Worm (Caenorhabditis elegans) whole organism, L4/young adult: Measurements from ENCODE around the gene cam-1.

Source experiments
- W03F9.2 ChIP-seq: fragments of 150-350 bp; optimal IDR thresholded peaks from 2 replicates; lab custom pipeline; 2014; ENCODE audit warnings: missing biosample characterization, missing genetic modification characterization
- dao-5 ChIP-seq: sonication (generic microtip); optimal IDR thresholded peaks from 2 replicates; lab custom pipeline; 2016; ENCODE audit warnings: missing genotype, missing genetic modification characterization, moderate library complexity, missing compliant biosample characterization
- him-1 ChIP-seq: sonication (generic microtip); optimal IDR thresholded peaks from 2 replicates; lab custom pipeline; 2016; ENCODE audit warnings: missing genotype, missing genetic modification reagents, missing genetic modification characterization, missing compliant biosample characterization

ce11 chrII:9258034-9258556 lies 52.0 kb downstream of the cam-1 start:
- no peak for TF ChIP-seq him-1
- no peak for TF ChIP-seq dao-5 (tag; lab: Kevin White, UChicago)
- no peak for TF ChIP-seq W03F9.2 (tag; lab: Kevin White, UChicago)
